Worm (Caenorhabditis elegans): ENCODE results near the gene K12H4.5.

DNA sequence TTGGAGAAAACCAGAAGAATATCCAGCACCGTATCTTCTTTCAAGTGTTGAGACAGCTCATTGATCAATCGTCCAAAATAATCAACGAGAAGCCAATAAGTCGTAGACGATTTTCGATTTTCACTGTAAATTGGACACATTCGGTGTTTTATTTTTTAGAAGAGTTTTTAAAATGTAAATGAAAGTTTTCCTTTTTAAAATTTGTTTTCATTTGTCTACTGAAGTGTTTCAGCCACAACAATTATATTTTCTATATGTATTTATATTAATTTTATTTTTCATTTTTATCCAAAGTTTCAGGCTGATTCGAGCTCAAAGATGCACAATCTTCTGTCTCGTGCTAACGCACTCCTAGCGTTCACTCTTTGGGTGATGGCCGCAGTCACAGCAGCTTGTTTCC lies 430 bp downstream of the K12H4.5 start, which contains the start of gene spcs-3:
- TF ChIP-seq W03F9.2 (tag; optimal IDR thresholded peaks at IDR 0.05) (no peak), him-1 (tag; optimal IDR thresholded peaks at IDR 0.05) (no peak), dao-5 (tag; optimal IDR thresholded peaks at IDR 0.05) (no peak)
